Fruit fly (Drosophila melanogaster): Measurements from ENCODE around the gene Nuf2.
A peak's percentile ranks its signal among the peaks of the same experiment; 100 is the strongest.

Nuf2 gene

dm6 chr2L:7065687-7066086 lies at the start of gene Nuf2:
TSS of gene Nuf2 (minus strand) at chr2L:7065837.
- TF ChIP-seq EcR (GFP tag; optimal IDR thresholded peaks at IDR 0.05) (no peak), CG17806 (tag; optimal IDR thresholded peaks at IDR 0.05) (no peak), CG8301 (tag; optimal IDR thresholded peaks at IDR 0.05) (no peak), gl (tag; optimal IDR thresholded peaks at IDR 0.05) (no peak), CG8159 (tag; optimal IDR thresholded peaks at IDR 0.05) (no peak), CG32121 (GFP tag; IDR thresholded peaks at IDR 0.05) (no peak), Ets98B (GFP tag; IDR thresholded peaks at IDR 0.05) (no peak), CG34367 (tag; optimal IDR thresholded peaks at IDR 0.05) (no peak), CG14655 (GFP tag; optimal IDR thresholded peaks at IDR 0.05) (no peak)

- TF ChIP-seq Ets98B (GFP tag; IDR thresholded peaks at IDR 0.05) = no peak
- TF ChIP-seq CG4496 (GFP tag; IDR thresholded peaks at IDR 0.05) = no peak
- no peak for TF ChIP-seq CG13204 (GFP tag; optimal IDR thresholded peaks at IDR 0.05)
- TF ChIP-seq CG34367 (tag; optimal IDR thresholded peaks at IDR 0.05) = no peak
- no peak for TF ChIP-seq CG8301 (tag; optimal IDR thresholded peaks at IDR 0.05)
These were observed 48.5 kb upstream of the Nuf2 start for dm6 chr2L:7114159-7114558.

- no peak for TF ChIP-seq CG14655 (GFP tag; optimal IDR thresholded peaks at IDR 0.05)
- TF ChIP-seq CG4496 (GFP tag; IDR thresholded peaks at IDR 0.05) = 0 out of 3 replicates have a peak, but pooled peaks have one; percentile 35
These were observed 44.7 kb upstream of the Nuf2 start for dm6 chr2L:7110318-7110717.

- no peak for TF ChIP-seq CG8301 (tag; optimal IDR thresholded peaks at IDR 0.05)
- no peak for TF ChIP-seq Ets98B (GFP tag; IDR thresholded peaks at IDR 0.05)
- TF ChIP-seq Snoo (tag; optimal IDR thresholded peaks at IDR 0.05) = no peak
- peak; percentile 3 for TF ChIP-seq CG8159 (tag; optimal IDR thresholded peaks at IDR 0.05)
- no peak for TF ChIP-seq rn (GFP tag; IDR thresholded peaks at IDR 0.05)
- no peak for TF ChIP-seq gl (tag; optimal IDR thresholded peaks at IDR 0.05)
- no peak for TF ChIP-seq CG34367 (tag; optimal IDR thresholded peaks at IDR 0.05)
- peak; percentile 17 for TF ChIP-seq CG15710 (tag; optimal IDR thresholded peaks at IDR 0.05)
- no peak for TF ChIP-seq CG9948 (tag; optimal IDR thresholded peaks at IDR 0.05)
- peak; percentile 29 for TF ChIP-seq CG14655 (GFP tag; optimal IDR thresholded peaks at IDR 0.05)
These were observed 42.3 kb upstream of the Nuf2 start for dm6 chr2L:7107890-7108289.

- TF ChIP-seq CG12605 (GFP tag; IDR thresholded peaks at IDR 0.05) (no peak), Snoo (tag; optimal IDR thresholded peaks at IDR 0.05) (no peak), Pif1A (GFP tag; optimal IDR thresholded peaks at IDR 0.05) (no peak), CG14655 (GFP tag; optimal IDR thresholded peaks at IDR 0.05) (no peak), CG8301 (tag; optimal IDR thresholded peaks at IDR 0.05) (no peak), fd96Ca (GFP tag; IDR thresholded peaks at IDR 0.05) (no peak), EcR (GFP tag; optimal IDR thresholded peaks at IDR 0.05) (no peak), CG17806 (tag; optimal IDR thresholded peaks at IDR 0.05) (no peak), CG9948 (tag; optimal IDR thresholded peaks at IDR 0.05) (no peak), CG34367 (tag; optimal IDR thresholded peaks at IDR 0.05) (no peak), CG4496 (GFP tag; IDR thresholded peaks at IDR 0.05) (no peak), CG13204 (GFP tag; optimal IDR thresholded peaks at IDR 0.05) (no peak), CG8159 (tag; optimal IDR thresholded peaks at IDR 0.05) (no peak), CG32121 (GFP tag; IDR thresholded peaks at IDR 0.05) (no peak)
These were observed 40.8 kb upstream of the Nuf2 start for dm6 chr2L:7106289-7106961.

dm6 chr2L:7104195-7104971 lies 38.7 kb upstream of the Nuf2 start:
- peak; percentile 71 for TF ChIP-seq Snoo (tag; optimal IDR thresholded peaks at IDR 0.05)
- no peak for TF ChIP-seq D1 (tag; optimal IDR thresholded peaks at IDR 0.05)
- peak; percentile 84 for TF ChIP-seq CG8159 (tag; optimal IDR thresholded peaks at IDR 0.05)
- TF ChIP-seq CG13204 (GFP tag; optimal IDR thresholded peaks at IDR 0.05) = peak; percentile 50
- TF ChIP-seq CG12605 (GFP tag; IDR thresholded peaks at IDR 0.05) = no peak; the same call in 1 of the 2 replicates
- TF ChIP-seq CG14655 (GFP tag; optimal IDR thresholded peaks at IDR 0.05) = peak; percentile 70
- TF ChIP-seq CG32121 (GFP tag; IDR thresholded peaks at IDR 0.05) = no peak
- no peak for TF ChIP-seq fd96Ca (GFP tag; IDR thresholded peaks at IDR 0.05)
- 0 out of 2 replicates have a peak, but pooled peaks have one; percentile 23 for TF ChIP-seq rn (GFP tag; IDR thresholded peaks at IDR 0.05)
- TF ChIP-seq EcR (GFP tag; optimal IDR thresholded peaks at IDR 0.05) = peak; percentile 79
- peak; percentile 82 for TF ChIP-seq CG17806 (tag; optimal IDR thresholded peaks at IDR 0.05)
- TF ChIP-seq Pif1B (GFP tag; optimal IDR thresholded peaks at IDR 0.05) = peak; percentile 53
- TF ChIP-seq CG10348 (GFP tag; IDR thresholded peaks at IDR 0.05) = no peak
- TF ChIP-seq CG8301 (tag; optimal IDR thresholded peaks at IDR 0.05) = peak; percentile 51
- peak; percentile 33 for TF ChIP-seq gl (tag; optimal IDR thresholded peaks at IDR 0.05)
- TF ChIP-seq CG15710 (tag; optimal IDR thresholded peaks at IDR 0.05) = peak; percentile 75
- 0 out of 2 replicates have a peak, but pooled peaks have one; percentile 11 for TF ChIP-seq Ets98B (GFP tag; IDR thresholded peaks at IDR 0.05)
- peak; percentile 39 for TF ChIP-seq Pif1A (GFP tag; optimal IDR thresholded peaks at IDR 0.05)
- TF ChIP-seq CG34367 (tag; optimal IDR thresholded peaks at IDR 0.05) = peak; percentile 56
- TF ChIP-seq CG9948 (tag; optimal IDR thresholded peaks at IDR 0.05) = peak; percentile 76
- TF ChIP-seq CG4496 (GFP tag; IDR thresholded peaks at IDR 0.05) = 0 out of 3 replicates have a peak, but pooled peaks have one; percentile 25

All from whole organism, pupa.